Worm (Caenorhabditis elegans) whole organism, L4 larva: ENCODE measurements around the gene C16C8.10.
"Not testable (repeated sequence)": the region's sequence is repeated elsewhere in the genome, so short reads cannot be mapped to it uniquely, and the experiment has no call there.

Experiments
- F10B5.3 ChIP-seq: sonication (generic microtip); optimal IDR thresholded peaks from 2 replicates; lab custom pipeline; 2016; ENCODE audit warnings: mild to moderate bottlenecking, missing genetic modification characterization, missing compliant biosample characterization
- F44E2.7 ChIP-seq: fragments of 200-800 bp; sonication (Bioruptor generic); IDR thresholded peaks from 2 replicates; pipeline ENCODE4 v2.1.2; 2022; ENCODE audit warnings: missing genetic modification characterization, missing compliant biosample characterization
- F49E8.2 ChIP-seq: sonication (generic microtip); optimal IDR thresholded peaks from 2 replicates; lab custom pipeline; 2016; ENCODE audit warnings: missing compliant biosample characterization, mild to moderate bottlenecking, missing genetic modification characterization, borderline replicate concordance
- Y105C5A.15 ChIP-seq: fragments of 200-800 bp; sonication (Bioruptor generic); IDR thresholded peaks from 2 replicates; pipeline ENCODE4 v1.3.6; 2022; ENCODE audit warnings: missing genetic modification characterization, missing compliant biosample characterization
- Y48G9A.11 ChIP-seq: fragments of 200-800 bp; sonication (Bioruptor generic); IDR thresholded peaks from 2 replicates; pipeline ENCODE4 v1.3.6; 2022; ENCODE audit warnings: missing genetic modification reagents, missing genetic modification characterization, missing compliant biosample characterization
- Y75B8A.6 ChIP-seq: fragments of 200-800 bp; sonication (Bioruptor generic); IDR thresholded peaks from 2 replicates; pipeline ENCODE4 v1.3.6; 2022; ENCODE audit warnings: missing genetic modification reagents, missing genetic modification characterization, missing compliant biosample characterization
- ZK337.2 ChIP-seq: fragments of 200-800 bp; sonication (Bioruptor generic); IDR thresholded peaks from 2 replicates; pipeline ENCODE4 v1.3.6; 2022; ENCODE audit warnings: missing genetic modification reagents, missing genetic modification characterization, missing compliant biosample characterization
- aha-1 ChIP-seq: fragments of 150-350 bp; peaks from one replicate; lab custom pipeline; 2014; ENCODE audit warnings: missing biosample characterization, missing genetic modification characterization
- attf-4 ChIP-seq: sonication (generic microtip); optimal IDR thresholded peaks from 3 replicates; lab custom pipeline; 2017; ENCODE audit warnings: missing biosample characterization, missing genetic modification characterization
- ceh-28 ChIP-seq: fragments of 150-350 bp; optimal IDR thresholded peaks from 2 replicates; lab custom pipeline; 2014; ENCODE audit warnings: missing biosample characterization, missing genetic modification reagents, missing genetic modification characterization
- ceh-44 ChIP-seq: fragments of 200-800 bp; sonication (Bioruptor generic); IDR thresholded peaks from 2 replicates; pipeline ENCODE4 v1.3.6; 2022; ENCODE audit warnings: missing genetic modification reagents, missing genetic modification characterization, missing compliant biosample characterization
- ces-1 ChIP-seq: fragments of 150-350 bp; sonication (generic microtip); optimal IDR thresholded peaks from 4 replicates; lab custom pipeline; 2014; ENCODE audit warnings: missing biosample characterization, missing genetic modification reagents, missing genetic modification characterization
- cey-2 ChIP-seq: sonication (generic microtip); optimal IDR thresholded peaks from 3 replicates; lab custom pipeline; 2017; ENCODE audit warnings: missing genetic modification characterization, mild to moderate bottlenecking, missing compliant biosample characterization, antibody characterized with exemption, borderline replicate concordance; ENCODE audit not compliant: insufficient read depth
- ctbp-1 ChIP-seq: fragments of 200-800 bp; sonication (Bioruptor generic); IDR thresholded peaks from 2 replicates; pipeline ENCODE4 v1.3.6; 2022; ENCODE audit warnings: missing genetic modification reagents, missing genetic modification characterization, missing compliant biosample characterization
- daf-12 ChIP-seq: fragments of 150-350 bp; optimal IDR thresholded peaks from 2 replicates; lab custom pipeline; 2014; ENCODE audit warnings: missing biosample characterization, missing genetic modification reagents, missing genetic modification characterization
- daf-16 ChIP-seq, 3 experiments: sonication (generic microtip); optimal IDR thresholded peaks; 2 replicates each; lab custom pipeline; 2016 to 2017; ENCODE audit warnings: missing genetic modification characterization in 3 of 3, missing genetic modification reagents in 3 of 3, mild to moderate bottlenecking in 2 of 3, missing compliant biosample characterization in 2 of 3, missing biosample characterization in 1 of 3, moderate library complexity in 1 of 3
- daf-19 ChIP-seq: fragments of 200-800 bp; sonication (Bioruptor generic); conservative IDR thresholded peaks from 2 replicates; pipeline ENCODE4 v1.3.6; 2022; ENCODE audit warnings: missing genetic modification characterization, missing compliant biosample characterization
- dmd-6 ChIP-seq: fragments of 200-800 bp; sonication (Bioruptor generic); IDR thresholded peaks from 2 replicates; pipeline ENCODE4 v1.3.6; 2022; ENCODE audit warnings: missing genetic modification reagents, missing genetic modification characterization, missing compliant biosample characterization
- dmd-9 ChIP-seq: fragments of 200-800 bp; sonication (Bioruptor generic); IDR thresholded peaks from 2 replicates; pipeline ENCODE4 v1.3.6; 2022; ENCODE audit warnings: missing genetic modification reagents, missing genetic modification characterization, missing compliant biosample characterization
- dpl-1 ChIP-seq: fragments of 150-350 bp; optimal IDR thresholded peaks from 2 replicates; lab custom pipeline; 2014; ENCODE audit warnings: missing biosample characterization, missing genetic modification reagents, missing genetic modification characterization
- egl-27 ChIP-seq: sonication (generic microtip); optimal IDR thresholded peaks from 3 replicates; lab custom pipeline; 2017; ENCODE audit warnings: missing biosample characterization, missing genetic modification reagents, missing genetic modification characterization
- fkh-10 ChIP-seq: fragments of 150-350 bp; optimal IDR thresholded peaks from 2 replicates; lab custom pipeline; 2014; ENCODE audit warnings: missing biosample characterization, missing genetic modification reagents, missing genetic modification characterization
- gei-8 ChIP-seq: fragments of 200-800 bp; sonication (Bioruptor generic); optimal IDR thresholded peaks from 2 replicates; lab custom pipeline; 2018; ENCODE audit warnings: mild to moderate bottlenecking, missing genetic modification characterization, missing compliant biosample characterization
- hif-1 ChIP-seq, 2 experiments: sonication (generic microtip); optimal IDR thresholded peaks; 2 replicates each; lab custom pipeline; 2016 to 2017; ENCODE audit warnings: missing compliant biosample characterization in 2 of 2, missing genetic modification characterization in 2 of 2, missing genetic modification reagents in 2 of 2, missing genotype in 2 of 2, mild to moderate bottlenecking in 1 of 2
- hlh-11 ChIP-seq: fragments of 200-800 bp; sonication (Bioruptor generic); optimal IDR thresholded peaks from 2 replicates; lab custom pipeline; 2018; ENCODE audit warnings: mild to moderate bottlenecking, missing genetic modification characterization, missing compliant biosample characterization
- hmg-1.1 ChIP-seq: fragments of 200-800 bp; sonication (Bioruptor generic); IDR thresholded peaks from 2 replicates; pipeline ENCODE4 v1.3.6; 2022; ENCODE audit warnings: missing genetic modification reagents, missing genetic modification characterization, missing compliant biosample characterization
- lin-1 ChIP-seq: fragments of 200-800 bp; sonication (Bioruptor generic); IDR thresholded peaks from 2 replicates; pipeline ENCODE4 v1.3.6; 2022; ENCODE audit warnings: missing genetic modification reagents, missing genetic modification characterization, missing compliant biosample characterization
- lin-13 ChIP-seq: fragments of 150-350 bp; optimal IDR thresholded peaks from 2 replicates; lab custom pipeline; 2014; ENCODE audit warnings: missing biosample characterization, missing genetic modification reagents, missing genetic modification characterization
- lin-15B ChIP-seq: fragments of 150-350 bp; sonication (generic microtip); optimal IDR thresholded peaks from 3 replicates; lab custom pipeline; 2014; ENCODE audit warnings: missing biosample characterization, missing genetic modification characterization
- lin-29 ChIP-seq: fragments of 200-800 bp; sonication (Bioruptor generic); IDR thresholded peaks from 2 replicates; pipeline ENCODE4 v1.3.6; 2022; ENCODE audit warnings: missing genetic modification reagents, missing genetic modification characterization, missing compliant biosample characterization
- lin-38 ChIP-seq: fragments of 200-800 bp; sonication (Bioruptor generic); IDR thresholded peaks from 2 replicates; pipeline ENCODE4 v1.3.6; 2022; ENCODE audit warnings: missing genetic modification reagents, missing genetic modification characterization, missing compliant biosample characterization
- lin-39 ChIP-seq: fragments of 150-350 bp; optimal IDR thresholded peaks from 2 replicates; lab custom pipeline; 2014; ENCODE audit warnings: missing biosample characterization, missing genetic modification reagents, missing genetic modification characterization
- madf-9 ChIP-seq: fragments of 200-800 bp; sonication (Bioruptor generic); conservative IDR thresholded peaks from 2 replicates; pipeline ENCODE4 v1.3.6; 2022; ENCODE audit warnings: missing genetic modification reagents, missing genetic modification characterization, missing compliant biosample characterization
- mep-1 ChIP-seq: fragments of 150-350 bp; sonication (generic microtip); optimal IDR thresholded peaks from 3 replicates; lab custom pipeline; 2014; ENCODE audit warnings: missing biosample characterization, missing genetic modification characterization
- nhr-11 ChIP-seq: fragments of 150-350 bp; optimal IDR thresholded peaks from 2 replicates; lab custom pipeline; 2014; ENCODE audit warnings: missing biosample characterization, missing genetic modification characterization
- nhr-111 ChIP-seq: fragments of 200-800 bp; sonication (Bioruptor generic); optimal IDR thresholded peaks from 2 replicates; lab custom pipeline; 2018; ENCODE audit warnings: mild to moderate bottlenecking, missing genetic modification characterization, missing compliant biosample characterization
- nhr-25 ChIP-seq: sonication (generic microtip); optimal IDR thresholded peaks from 2 replicates; lab custom pipeline; 2017; ENCODE audit warnings: missing genetic modification characterization, mild to moderate bottlenecking, missing compliant biosample characterization, antibody characterized with exemption, moderate library complexity, borderline replicate concordance; ENCODE audit not compliant: insufficient read depth
- nhr-28 ChIP-seq: fragments of 150-350 bp; optimal IDR thresholded peaks from 2 replicates; lab custom pipeline; 2014; ENCODE audit warnings: missing biosample characterization, missing genetic modification characterization
- nhr-41 ChIP-seq: fragments of 200-800 bp; sonication (Bioruptor generic); IDR thresholded peaks from 2 replicates; pipeline ENCODE4 v1.3.6; 2022; ENCODE audit warnings: missing genetic modification reagents, missing genetic modification characterization, missing compliant biosample characterization
- nhr-77 ChIP-seq: fragments of 150-350 bp; optimal IDR thresholded peaks from 2 replicates; lab custom pipeline; 2014; ENCODE audit warnings: missing biosample characterization, missing genetic modification characterization
- pha-4 ChIP-seq, 2 experiments: fragments of 150-350 bp in 1 of 2; fragments of 200-800 bp in 1 of 2; sonication (Bioruptor generic) in 1 of 2; IDR thresholded peaks in 1 of 2; optimal IDR thresholded peaks in 1 of 2; 2 replicates each; pipeline versions ENCODE4 v1.3.6 to Lab custom; 2014 to 2022; ENCODE audit warnings: missing genetic modification characterization in 2 of 2, missing genetic modification reagents in 2 of 2, missing biosample characterization in 1 of 2, missing compliant biosample characterization in 1 of 2
- php-3 ChIP-seq: fragments of 200-800 bp; sonication (Bioruptor generic); IDR thresholded peaks from 2 replicates; pipeline ENCODE4 v1.3.6; 2022; ENCODE audit warnings: missing genetic modification reagents, missing genetic modification characterization, missing compliant biosample characterization
- saeg-2 ChIP-seq: fragments of 200-800 bp; sonication (Bioruptor generic); IDR thresholded peaks from 2 replicates; pipeline ENCODE4 v1.3.6; 2022; ENCODE audit warnings: missing genetic modification reagents, missing genetic modification characterization, missing compliant biosample characterization
- set-16 ChIP-seq: fragments of 200-800 bp; sonication (Bioruptor generic); IDR thresholded peaks from 2 replicates; pipeline ENCODE4 v1.3.6; 2022; ENCODE audit warnings: missing genetic modification reagents, missing genetic modification characterization, missing compliant biosample characterization
- unc-130 ChIP-seq: sonication (generic microtip); optimal IDR thresholded peaks from 2 replicates; lab custom pipeline; 2016; ENCODE audit warnings: missing genetic modification reagents, missing genetic modification characterization, missing compliant biosample characterization
- unc-39 ChIP-seq: sonication (generic microtip); optimal IDR thresholded peaks from 2 replicates; lab custom pipeline; 2017; ENCODE audit warnings: missing biosample characterization, missing genetic modification characterization
- vab-7 ChIP-seq: fragments of 200-800 bp; sonication (Bioruptor generic); IDR thresholded peaks from 2 replicates; pipeline ENCODE4 v1.3.6; 2022; ENCODE audit warnings: missing genetic modification reagents, missing genetic modification characterization, missing compliant biosample characterization
- zip-11 ChIP-seq: fragments of 200-800 bp; sonication (Bioruptor generic); IDR thresholded peaks from 2 replicates; pipeline ENCODE4 v1.3.6; 2022; ENCODE audit warnings: missing genetic modification characterization, missing compliant biosample characterization

The C16C8.10 gene

DNA sequence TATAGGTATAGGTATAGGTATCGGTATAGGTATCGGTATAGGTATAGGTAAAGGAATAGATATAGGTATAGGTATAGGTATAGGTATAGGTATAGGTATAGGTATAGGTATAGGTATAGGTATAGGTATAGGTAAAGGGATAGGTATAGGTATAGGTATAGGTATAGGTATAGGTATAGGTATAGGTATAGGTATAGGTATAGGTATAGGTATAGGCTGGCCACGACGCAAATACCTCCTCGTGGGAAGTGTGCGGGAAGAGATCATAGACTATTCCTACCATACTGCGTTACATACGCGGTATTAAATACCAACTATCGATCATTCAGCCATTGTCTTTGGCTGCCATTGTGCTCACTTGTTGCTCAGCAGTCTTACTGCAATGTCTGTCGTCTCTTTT is 26.3 kb upstream of the C16C8.10 start, which contains the start of gene fbxb-112:
Gene fbxb-112, plus strand, starts transcription at position 301 of the 400 bp plus-strand sequence.
- not testable (repeated sequence) for TF ChIP-seq F49E8.2 (tag; lab: Kevin White, UChicago); lin-13 (GFP tag; lab: Kevin White, UChicago); set-16 (GFP tag; lab: Robert Waterston, UW)

DNA sequence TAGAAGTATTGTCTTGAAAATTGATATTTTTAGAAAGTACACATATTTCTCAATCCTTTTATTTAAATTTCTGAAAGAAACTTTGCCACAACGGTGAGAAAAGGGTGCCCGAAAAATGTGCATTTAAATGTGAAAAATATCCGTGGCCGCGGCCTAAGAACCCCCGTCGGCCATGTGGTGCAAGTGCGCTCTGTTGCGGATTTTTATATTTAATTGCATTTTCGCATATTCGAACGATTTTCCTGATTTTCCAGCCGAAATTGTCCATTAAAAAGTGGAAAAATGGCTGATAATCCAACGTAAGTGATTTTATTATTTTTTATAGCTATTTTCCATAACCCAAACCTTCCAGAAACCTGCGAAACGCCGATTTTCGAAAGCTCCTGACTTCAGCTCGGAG is 17.8 kb upstream of the C16C8.10 start, which contains the start of gene smu-2:
Gene smu-2, plus strand, starts transcription at position 178 of the 400 bp plus-strand sequence.
- TF ChIP-seq zip-11 (GFP tag; lab: Robert Waterston, UW) (no peak), ceh-28 (no peak), vab-7 (GFP tag; lab: Robert Waterston, UW) (no peak), dmd-9 (GFP tag; lab: Robert Waterston, UW) (peak; percentile 54; the same call in 1 of the 2 replicates), lin-39 (tag; lab: Kevin White, UChicago) (no peak), nhr-11 (tag; lab: Kevin White, UChicago) (peak; percentile 11), attf-4 (tag; lab: Kevin White, UChicago) (no peak), nhr-25 (no peak), madf-9 (peak; percentile 64), lin-15B (tag; lab: Kevin White, UChicago) (no peak), lin-38 (GFP tag; lab: Robert Waterston, UW) (peak; percentile 97), hmg-1.1 (no peak), saeg-2 (GFP tag; lab: Robert Waterston, UW) (no peak), daf-19 (GFP tag; lab: Robert Waterston, UW) (no peak), gei-8 (GFP tag; lab: Kevin White, UChicago) (no peak), nhr-41 (GFP tag; lab: Robert Waterston, UW) (no peak), dpl-1 (GFP tag; lab: Kevin White, UChicago) (peak; percentile 62), php-3 (GFP tag; lab: Robert Waterston, UW) (0 out of 2 replicates have a peak, but pooled peaks have one; percentile 43), egl-27 (tag; lab: Kevin White, UChicago) (no peak), daf-16 (GFP tag; optimal IDR thresholded peaks at IDR 0.05; lab: Kevin White, UChicago) (no peak), daf-16 (tag; optimal IDR thresholded peaks at IDR 0.05; lab: Kevin White, UChicago) (no peak), ces-1 (GFP tag; lab: Kevin White, UChicago) (peak; percentile 74), nhr-28 (tag; lab: Kevin White, UChicago) (peak; percentile 71), ctbp-1 (GFP tag; lab: Robert Waterston, UW) (no peak), Y48G9A.11 (no peak), F10B5.3 (tag; lab: Kevin White, UChicago) (no peak), Y105C5A.15 (GFP tag; lab: Robert Waterston, UW) (no peak), hlh-11 (tag; lab: Kevin White, UChicago) (no peak), unc-39 (tag; lab: Kevin White, UChicago) (no peak), dmd-6 (GFP tag; lab: Robert Waterston, UW) (peak; percentile 31), cey-2 (tag; lab: Kevin White, UChicago) (no peak), lin-1 (GFP tag; lab: Robert Waterston, UW) (no peak), mep-1 (tag; lab: Kevin White, UChicago) (no peak), lin-29 (GFP tag; lab: Robert Waterston, UW) (no peak), pha-4 (GFP tag; IDR thresholded peaks at IDR 0.05; lab: Robert Waterston, UW) (no peak), pha-4 (tag; optimal IDR thresholded peaks at IDR 0.05; lab: Kevin White, UChicago) (no peak), fkh-10 (peak; percentile 28), F44E2.7 (GFP tag; lab: Robert Waterston, UW) (no peak), hif-1 (tag; optimal IDR thresholded peaks at IDR 0.05; lab: Kevin White, UChicago) (peak in 1 of 2 experiments; percentile 81), nhr-111 (GFP tag; lab: Kevin White, UChicago) (no peak), ceh-44 (GFP tag; lab: Robert Waterston, UW) (no peak), Y75B8A.6 (no peak), nhr-77 (tag; lab: Kevin White, UChicago) (no peak), ZK337.2 (peak; percentile 74; the same call in 1 of the 2 replicates), aha-1 (tag; lab: Kevin White, UChicago) (peak; percentile 95), daf-12 (tag; lab: Kevin White, UChicago) (no peak), unc-130 (GFP tag; lab: Kevin White, UChicago) (peak; percentile 89)
